Worm (Caenorhabditis elegans): ENCODE measurements around the gene T09A5.4.
A peak's percentile ranks its signal among the peaks of the same experiment; 100 is the strongest.

Gene T09A5.4

ce11 chrII:7816163-7816776 lies 29.7 kb upstream of the T09A5.4 start, which contains the start of gene cki-2 (continued):
- TF ChIP-seq F33H1.4 (GFP tag; IDR thresholded peaks at IDR 0.05) (peak; percentile 33), aptf-3 (GFP tag; IDR thresholded peaks at IDR 0.05) (no peak), F57A8.1 (GFP tag; optimal IDR thresholded peaks at IDR 0.05) (no peak), F23B12.7 (tag; optimal IDR thresholded peaks at IDR 0.05; ENCODE audit: insufficient read depth) (no peak), lir-1 (GFP tag; conservative IDR thresholded peaks at IDR 0.05) (no peak), hsf-1 (GFP tag; IDR thresholded peaks at IDR 0.05) (no peak), ztf-6 (GFP tag; IDR thresholded peaks at IDR 0.05) (no peak), pbrm-1 (GFP tag; IDR thresholded peaks at IDR 0.05) (no peak), ztf-3 (GFP tag; optimal IDR thresholded peaks at IDR 0.05) (no peak), ceh-100 (GFP tag; IDR thresholded peaks at IDR 0.05) (no peak), ztf-25 (GFP tag; IDR thresholded peaks at IDR 0.05) (no peak), D2030.7 (GFP tag; IDR thresholded peaks at IDR 0.05) (peak; percentile 37; the same call in 1 of the 2 replicates), B0336.3 (GFP tag; IDR thresholded peaks at IDR 0.05) (0 out of 2 replicates have a peak, but pooled peaks have one; percentile 21), C06A6.2 (GFP tag; conservative IDR thresholded peaks at IDR 0.05) (no peak), snpc-4 (GFP tag; optimal IDR thresholded peaks at IDR 0.05) (no peak), snpc-4 (tag; optimal IDR thresholded peaks at IDR 0.05) (no peak), athp-1 (tag; optimal IDR thresholded peaks at IDR 0.05) (no peak), fkh-3 (tag; optimal IDR thresholded peaks at IDR 0.05) (no peak), ceh-27 (GFP tag; optimal IDR thresholded peaks at IDR 0.05) (no peak), let-526 (GFP tag; IDR thresholded peaks at IDR 0.05) (no peak), ceh-91 (GFP tag; IDR thresholded peaks at IDR 0.05) (peak; percentile 42; the same call in 1 of the 2 replicates), K11D2.4 (GFP tag; IDR thresholded peaks at IDR 0.05) (no peak), bed-1 (GFP tag; IDR thresholded peaks at IDR 0.05) (no peak), hrde-1 (tag; optimal IDR thresholded peaks at IDR 0.05; ENCODE audit: borderline replicate concordance) (no peak), dpl-1 (GFP tag; optimal IDR thresholded peaks at IDR 0.05) (peak; percentile 57), lin-54 (GFP tag; optimal IDR thresholded peaks at IDR 0.05) (peak; percentile 32), madf-10 (tag; optimal IDR thresholded peaks at IDR 0.05) (no peak), lag-1 (GFP tag; IDR thresholded peaks at IDR 0.05) (no peak), hmg-20 (GFP tag; IDR thresholded peaks at IDR 0.05) (no peak), atf-7 (tag; optimal IDR thresholded peaks at IDR 0.05) (no peak), mel-28 (tag; optimal IDR thresholded peaks at IDR 0.05; ENCODE audit: borderline replicate concordance) (no peak), madf-6 (GFP tag; IDR thresholded peaks at IDR 0.05) (peak; percentile 90), lin-40 (tag; optimal IDR thresholded peaks at IDR 0.05) (no peak), F57C9.4 (tag; optimal IDR thresholded peaks at IDR 0.05) (no peak), snpc-1.1 (tag; optimal IDR thresholded peaks at IDR 0.05; ENCODE audit: insufficient read depth) (no peak), ztf-22 (GFP tag; optimal IDR thresholded peaks at IDR 0.05) (no peak), B0035.1 (tag; optimal IDR thresholded peaks at IDR 0.05) (no peak), mes-4 (tag; optimal IDR thresholded peaks at IDR 0.05) (no peak), hmg-1.2 (GFP tag; IDR thresholded peaks at IDR 0.05) (peak; percentile 36; the same call in 1 of the 2 replicates), Y95B8A.8 (GFP tag; IDR thresholded peaks at IDR 0.05) (no peak), nhr-27 (tag; optimal IDR thresholded peaks at IDR 0.05) (no peak), Y53F4B.3 (GFP tag; IDR thresholded peaks at IDR 0.05) (no peak), die-1 (tag; optimal IDR thresholded peaks at IDR 0.05) (no peak), nfya-1 (tag; optimal IDR thresholded peaks at IDR 0.05; ENCODE audit: borderline replicate concordance, insufficient read depth) (no peak), tbp1 (GFP tag; optimal IDR thresholded peaks at IDR 0.05) (no peak), dpff-1 (tag; optimal IDR thresholded peaks at IDR 0.05) (no peak), ztf-18 (tag; optimal IDR thresholded peaks at IDR 0.05) (no peak), tbx-9 (tag; optimal IDR thresholded peaks at IDR 0.05; ENCODE audit: borderline replicate concordance) (no peak)

Measured in whole organism, young adult.